Worm (Caenorhabditis elegans): Measurements from ENCODE around the gene F26G1.15.
"Not testable (repeated sequence)": the region's sequence is repeated elsewhere in the genome, so short reads cannot be mapped to it uniquely, and the experiment has no call there.

- not testable (repeated sequence) for TF ChIP-seq F13H6.1 (tag; optimal IDR thresholded peaks at IDR 0.05); unc-42 (tag; optimal IDR thresholded peaks at IDR 0.05); tbx-2 (tag; optimal IDR thresholded peaks at IDR 0.05); pag-3 (tag; optimal IDR thresholded peaks at IDR 0.05; ENCODE audit: borderline replicate concordance); nhr-11 (tag; optimal IDR thresholded peaks at IDR 0.05); ceh-22 (tag; optimal IDR thresholded peaks at IDR 0.05); ttx-3 (tag; optimal IDR thresholded peaks at IDR 0.05)
Measured at ce11 chrII:4825133-4825532, 35.0 kb downstream of the F26G1.15 start, which contains the start of the genes C33F10.8 and msp-40.
